Worm (Caenorhabditis elegans) whole organism, L3 larva: ENCODE measurements around the gene F34D10.3.

Source experiments
- R02D3.7 ChIP-seq: fragments of 150-350 bp; optimal IDR thresholded peaks from 2 replicates; lab custom pipeline; 2014; ENCODE audit warnings: missing biosample characterization, missing genetic modification characterization
- ZK546.5 ChIP-seq: sonication (generic microtip); optimal IDR thresholded peaks from 2 replicates; lab custom pipeline; 2017; ENCODE audit warnings: missing biosample characterization, missing genetic modification characterization
- aly-2 ChIP-seq: fragments of 150-350 bp; optimal IDR thresholded peaks from 2 replicates; lab custom pipeline; 2014; ENCODE audit warnings: missing biosample characterization, missing genetic modification characterization
- ama-1 ChIP-seq: fragments of 150-350 bp; optimal IDR thresholded peaks from 2 replicates; lab custom pipeline; 2018
- ceh-9 ChIP-seq: sonication (generic microtip); optimal IDR thresholded peaks from 2 replicates; lab custom pipeline; 2018; ENCODE audit warnings: missing biosample characterization, missing genetic modification characterization
- egl-27 ChIP-seq: sonication (generic microtip); optimal IDR thresholded peaks from 4 replicates; lab custom pipeline; 2017; ENCODE audit warnings: missing biosample characterization, missing genetic modification reagents, missing genetic modification characterization
- egl-5 ChIP-seq: fragments of 150-350 bp; optimal IDR thresholded peaks from 2 replicates; lab custom pipeline; 2017; ENCODE audit warnings: missing biosample characterization, missing genetic modification reagents, missing genetic modification characterization, inconsistent platforms
- elt-2 ChIP-seq: sonication (generic microtip); optimal IDR thresholded peaks from 2 replicates; lab custom pipeline; 2016; ENCODE audit warnings: missing genetic modification reagents, mild to moderate bottlenecking, missing genetic modification characterization, missing compliant biosample characterization
- eor-1 ChIP-seq, 2 experiments: fragments of 150-350 bp; optimal IDR thresholded peaks; 2 replicates each; lab custom pipeline; 2014 to 2018; ENCODE audit warnings: missing biosample characterization in 2 of 2, missing genetic modification characterization in 2 of 2
- fkh-10 ChIP-seq: sonication (generic microtip); optimal IDR thresholded peaks from 2 replicates; lab custom pipeline; 2017; ENCODE audit warnings: missing biosample characterization, missing genetic modification reagents, missing genetic modification characterization
- fkh-2 ChIP-seq: fragments of 150-350 bp; optimal IDR thresholded peaks from 2 replicates; lab custom pipeline; 2014; ENCODE audit warnings: missing biosample characterization, missing genetic modification reagents, missing genetic modification characterization
- hmg-11 ChIP-seq: sonication (generic microtip); optimal IDR thresholded peaks from 2 replicates; lab custom pipeline; 2016; ENCODE audit warnings: missing genetic modification characterization, missing compliant biosample characterization
- lin-15B ChIP-seq: fragments of 150-350 bp; optimal IDR thresholded peaks from 2 replicates; lab custom pipeline; 2014; ENCODE audit warnings: missing biosample characterization, missing genetic modification characterization
- lin-39 ChIP-seq: fragments of 150-350 bp; optimal IDR thresholded peaks from 2 replicates; lab custom pipeline; 2018; ENCODE audit warnings: missing biosample characterization, missing genetic modification reagents, missing genetic modification characterization
- mml-1 ChIP-seq: fragments of 150-350 bp; sonication (generic microtip); optimal IDR thresholded peaks from 3 replicates; lab custom pipeline; 2014; ENCODE audit warnings: missing biosample characterization, missing genetic modification characterization
- nfya-1 ChIP-seq: sonication (generic microtip); optimal IDR thresholded peaks from 2 replicates; lab custom pipeline; 2017; ENCODE audit warnings: missing genetic modification characterization, mild to moderate bottlenecking, missing compliant biosample characterization, antibody characterized with exemption, moderate library complexity; ENCODE audit not compliant: insufficient read depth
- nhr-23 ChIP-seq: fragments of 150-350 bp; optimal IDR thresholded peaks from 2 replicates; lab custom pipeline; 2014; ENCODE audit warnings: missing biosample characterization, missing genetic modification reagents, missing genetic modification characterization
- nhr-237 ChIP-seq: fragments of 150-350 bp; optimal IDR thresholded peaks from 2 replicates; lab custom pipeline; 2014; ENCODE audit warnings: missing biosample characterization, missing genetic modification characterization
- nhr-25 ChIP-seq: sonication (generic microtip); optimal IDR thresholded peaks from 2 replicates; lab custom pipeline; 2017; ENCODE audit warnings: missing biosample characterization, missing genetic modification characterization
- nhr-43 ChIP-seq: sonication (generic microtip); optimal IDR thresholded peaks from 2 replicates; lab custom pipeline; 2016; ENCODE audit warnings: mild to moderate bottlenecking, missing genetic modification characterization, missing compliant biosample characterization; ENCODE audit not compliant: poor library complexity, severe bottlenecking
- nhr-67 ChIP-seq: fragments of 150-350 bp; optimal IDR thresholded peaks from 2 replicates; lab custom pipeline; 2014; ENCODE audit warnings: missing biosample characterization, missing genetic modification characterization
- nhr-76 ChIP-seq: fragments of 150-350 bp; sonication (generic microtip); optimal IDR thresholded peaks from 5 replicates; lab custom pipeline; 2014; ENCODE audit warnings: missing biosample characterization, missing genetic modification characterization
- nhr-77 ChIP-seq: fragments of 150-350 bp; optimal IDR thresholded peaks from 2 replicates; lab custom pipeline; 2014; ENCODE audit warnings: missing biosample characterization, missing genetic modification characterization
- pha-4 ChIP-seq: fragments of 150-350 bp; optimal IDR thresholded peaks from 2 replicates; lab custom pipeline; 2014; ENCODE audit warnings: missing biosample characterization, missing genetic modification reagents, missing genetic modification characterization
- sea-2 ChIP-seq: fragments of 150-350 bp; sonication (generic microtip); optimal IDR thresholded peaks from 4 replicates; lab custom pipeline; 2014; ENCODE audit warnings: missing biosample characterization, missing genetic modification reagents, missing genetic modification characterization
- skn-1 ChIP-seq: fragments of 150-350 bp; optimal IDR thresholded peaks from 2 replicates; lab custom pipeline; 2014; ENCODE audit warnings: missing biosample characterization, missing genetic modification characterization
- snpc-4 ChIP-seq: fragments of 150-350 bp; optimal IDR thresholded peaks from 2 replicates; lab custom pipeline; 2014; ENCODE audit warnings: missing biosample characterization, missing genetic modification characterization
- unc-39 ChIP-seq: sonication (generic microtip); optimal IDR thresholded peaks from 4 replicates; lab custom pipeline; 2017; ENCODE audit warnings: missing biosample characterization, missing genetic modification characterization
- ztf-4 ChIP-seq: fragments of 150-350 bp; optimal IDR thresholded peaks from 2 replicates; lab custom pipeline; 2014; ENCODE audit warnings: missing biosample characterization, missing genetic modification characterization

F34D10.3 gene

DNA sequence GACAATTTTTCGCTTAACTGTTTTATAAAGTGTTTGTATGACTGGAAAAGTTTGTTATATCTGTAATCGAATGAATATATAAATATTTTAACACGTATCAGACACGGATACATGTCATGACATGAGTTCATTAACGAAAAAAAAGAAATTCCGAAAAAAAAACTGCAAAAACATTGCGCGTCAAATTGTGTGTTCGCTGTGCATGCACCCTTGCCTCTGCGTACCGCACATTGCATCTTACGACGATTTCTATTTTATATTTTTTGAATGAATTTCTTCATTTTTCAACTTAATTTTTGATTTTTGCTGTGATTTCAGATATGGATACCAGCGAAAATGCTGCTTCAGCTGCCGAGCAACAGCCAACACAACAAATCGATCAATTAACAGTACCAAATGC is 29.1 kb upstream of the F34D10.3 start, which contains the start of gene wdr-5.1:
wdr-5.1 (plus strand) TSS at position 319 of the 400 bp plus-strand sequence.
- TF ChIP-seq egl-27 (tag; lab: Kevin White, UChicago) (no peak), snpc-4 (tag; lab: Kevin White, UChicago) (no peak), fkh-2 (tag; lab: Kevin White, UChicago) (no peak), lin-15B (tag; lab: Kevin White, UChicago) (peak; percentile 43), nfya-1 (tag; lab: Kevin White, UChicago) (peak; percentile 45), nhr-23 (tag; lab: Kevin White, UChicago) (peak; percentile 52), mml-1 (tag; lab: Kevin White, UChicago) (no peak), ama-1 (lab: Kevin White, UChicago) (peak; percentile 64), ZK546.5 (tag; lab: Kevin White, UChicago) (no peak), fkh-10 (GFP tag; lab: Kevin White, UChicago) (no peak), ceh-9 (tag; lab: Kevin White, UChicago) (no peak), pha-4 (tag; lab: Kevin White, UChicago) (peak; percentile 37), nhr-77 (tag; lab: Kevin White, UChicago) (no peak), skn-1 (tag; lab: Kevin White, UChicago) (no peak), hmg-11 (tag; lab: Kevin White, UChicago) (peak; percentile 46), nhr-25 (tag; lab: Kevin White, UChicago) (peak; percentile 30), unc-39 (no peak), elt-2 (tag; lab: Kevin White, UChicago) (no peak), sea-2 (no peak), nhr-43 (peak; percentile 48), nhr-76 (no peak), nhr-67 (tag; lab: Kevin White, UChicago) (no peak)

- TF ChIP-seq lin-15B (tag; lab: Kevin White, UChicago): no peak
These were observed 27.5 kb upstream of the F34D10.3 start, which contains the start of gene dph-1 for ce11 chrIII:3706586-3706985. dph-1 (plus strand) TSS chrIII:3706886.

ce11 chrIII:3709030-3709429 is 25.0 kb upstream of the F34D10.3 start, which contains the start of gene alkb-8:
alkb-8 (plus strand) TSS chrIII:3709330.
- no peak for TF ChIP-seq nhr-76

DNA sequence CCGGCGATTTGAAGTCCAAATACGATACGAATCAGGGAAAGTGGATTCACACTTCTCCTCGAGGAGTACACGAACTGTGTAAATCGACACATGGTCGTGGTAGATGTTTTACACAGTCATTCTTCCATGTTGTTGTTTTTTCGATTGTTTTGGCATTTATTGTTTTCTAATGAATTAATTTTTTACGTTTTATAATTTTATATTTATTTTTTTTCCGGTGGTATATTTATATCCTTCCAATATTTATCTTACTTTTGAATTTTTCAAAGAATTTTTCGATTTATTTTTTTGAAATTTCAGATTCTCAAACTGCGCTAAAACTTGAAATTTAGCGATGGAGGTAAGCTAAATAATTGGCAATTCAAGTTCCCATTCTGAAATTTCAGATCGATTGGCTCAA is 20.9 kb upstream of the F34D10.3 start, which contains the start of gene nrde-1:
nrde-1 (plus strand) TSS at position 301 of the 400 bp plus-strand sequence.
- TF ChIP-seq mml-1 (tag; lab: Kevin White, UChicago) (no peak), ztf-4 (no peak), lin-39 (tag; lab: Kevin White, UChicago) (no peak), egl-5 (tag; lab: Kevin White, UChicago) (no peak), lin-15B (tag; lab: Kevin White, UChicago) (no peak), eor-1 (tag; optimal IDR thresholded peaks at IDR 0.05; lab: Kevin White, UChicago) (no peak), hmg-11 (tag; lab: Kevin White, UChicago) (no peak), ceh-9 (tag; lab: Kevin White, UChicago) (no peak), aly-2 (tag; lab: Kevin White, UChicago) (no peak), R02D3.7 (tag; lab: Kevin White, UChicago) (no peak), nhr-237 (tag; lab: Kevin White, UChicago) (no peak)

ce11 chrIII:3716073-3716659 is 17.9 kb upstream of the F34D10.3 start:
- TF ChIP-seq R02D3.7 (tag; lab: Kevin White, UChicago): peak; percentile 62
- TF ChIP-seq hmg-11 (tag; lab: Kevin White, UChicago): peak; percentile 9
- TF ChIP-seq nhr-76: no peak

- TF ChIP-seq ZK546.5 (tag; lab: Kevin White, UChicago) (no peak), lin-15B (tag; lab: Kevin White, UChicago) (peak; percentile 51)
- TF ChIP-seq, all 47 proteins: peak for 1
These were observed 14.5 kb upstream of the F34D10.3 start, which contains the start of gene C14B1.8 for ce11 chrIII:3719564-3719963. C14B1.8 (minus strand) TSS chrIII:3719680.
